Fruit fly (Drosophila melanogaster): ENCODE measurements around the gene CG42570.

CG42570 gene

dm6 chr3L:15717519-15717918 is at the start of gene CG42570:
TSS of gene CG42570 (plus strand) at chr3L:15717819.
- no peak for TF ChIP-seq CG8478 (optimal IDR thresholded peaks at IDR 0.05)
- TF ChIP-seq CTCF (optimal IDR thresholded peaks at IDR 0.05) = no peak

- TF ChIP-seq CG8478 (optimal IDR thresholded peaks at IDR 0.05) (no peak), CTCF (optimal IDR thresholded peaks at IDR 0.05) (no peak)
These were observed 47.7 kb upstream of the CG42570 start for dm6 chr3L:15669939-15670338.

dm6 chr3L:15670455-15670854 is 47.2 kb upstream of the CG42570 start:
- no peak for TF ChIP-seq CTCF (optimal IDR thresholded peaks at IDR 0.05)
- TF ChIP-seq CG8478 (optimal IDR thresholded peaks at IDR 0.05) = no peak

- TF ChIP-seq CTCF (optimal IDR thresholded peaks at IDR 0.05) = no peak
- no peak for TF ChIP-seq CG8478 (optimal IDR thresholded peaks at IDR 0.05)
These were observed 44.8 kb upstream of the CG42570 start for dm6 chr3L:15672800-15673199.

- TF ChIP-seq CG8478 (optimal IDR thresholded peaks at IDR 0.05) = no peak
- TF ChIP-seq CTCF (optimal IDR thresholded peaks at IDR 0.05) = no peak
These were observed 42.5 kb upstream of the CG42570 start for dm6 chr3L:15675111-15675510.

dm6 chr3L:15677662-15678061 is 40.0 kb upstream of the CG42570 start:
- TF ChIP-seq CG8478 (optimal IDR thresholded peaks at IDR 0.05) = no peak
- TF ChIP-seq CTCF (optimal IDR thresholded peaks at IDR 0.05) = no peak

- TF ChIP-seq CG8478 (optimal IDR thresholded peaks at IDR 0.05) = no peak
- no peak for TF ChIP-seq CTCF (optimal IDR thresholded peaks at IDR 0.05)
These were observed 39.3 kb upstream of the CG42570 start for dm6 chr3L:15678284-15678683.

- TF ChIP-seq CG8478 (optimal IDR thresholded peaks at IDR 0.05) (no peak), CTCF (optimal IDR thresholded peaks at IDR 0.05) (no peak)
These were observed 38.2 kb upstream of the CG42570 start, which contains the start of gene CG7304 for dm6 chr3L:15679420-15679819. TSS of gene CG7304 (plus strand) at chr3L:15679720.

- TF ChIP-seq CTCF (optimal IDR thresholded peaks at IDR 0.05) (no peak), CG8478 (optimal IDR thresholded peaks at IDR 0.05) (no peak)
These were observed 34.2 kb upstream of the CG42570 start, which contains the start of the genes CG7579 and Pgant8 for dm6 chr3L:15683345-15683922. TSS of gene CG7579 (minus strand) at chr3L:15683445. TSS of gene Pgant8 (plus strand) at chr3L:15683872.

- no peak for TF ChIP-seq CTCF (optimal IDR thresholded peaks at IDR 0.05)
- TF ChIP-seq CG8478 (optimal IDR thresholded peaks at IDR 0.05) = no peak
These were observed 33.6 kb upstream of the CG42570 start for dm6 chr3L:15684017-15684416.

- TF ChIP-seq CG8478 (optimal IDR thresholded peaks at IDR 0.05) (no peak), CTCF (optimal IDR thresholded peaks at IDR 0.05) (no peak)
These were observed 29.8 kb upstream of the CG42570 start, which contains the start of gene CG34452 for dm6 chr3L:15687802-15688201. TSS of gene CG34452 (minus strand) at chr3L:15687902.

- no peak for TF ChIP-seq CTCF (optimal IDR thresholded peaks at IDR 0.05)
- TF ChIP-seq CG8478 (optimal IDR thresholded peaks at IDR 0.05) = no peak
These were observed 28.1 kb upstream of the CG42570 start for dm6 chr3L:15689518-15689917.

dm6 chr3L:15690711-15691591 is 26.7 kb upstream of the CG42570 start:
- TF ChIP-seq CTCF (optimal IDR thresholded peaks at IDR 0.05) = no peak

dm6 chr3L:15691968-15692367 is 25.7 kb upstream of the CG42570 start, which contains the start of gene CG34451:
TSS of gene CG34451 (minus strand) at chr3L:15692068.
- TF ChIP-seq CTCF (optimal IDR thresholded peaks at IDR 0.05) (no peak), CG8478 (optimal IDR thresholded peaks at IDR 0.05) (no peak)

dm6 chr3L:15692388-15692787 is 25.2 kb upstream of the CG42570 start:
- no peak for TF ChIP-seq CTCF (optimal IDR thresholded peaks at IDR 0.05)
- TF ChIP-seq CG8478 (optimal IDR thresholded peaks at IDR 0.05) = no peak
